Fruit fly (Drosophila melanogaster) whole organism, embryonic: ENCODE measurements around the gene Eo.
A peak's percentile ranks its signal among the peaks of the same experiment; 100 is the strongest.

ENCODE experiments used
- Awh ChIP-seq: fragments of 200-800 bp; sonication (Bioruptor generic); IDR thresholded peaks from 2 replicates; pipeline ENCODE4, ENCODE4 v1.3.6; 2022; ENCODE audit warnings: missing biosample characterization, missing genetic modification characterization
- CG10979 ChIP-seq: fragments of 200-800 bp; sonication (Bioruptor generic); optimal IDR thresholded peaks from 2 replicates; lab custom pipeline; 2018; ENCODE audit warnings: missing biosample characterization, mild to moderate bottlenecking, missing genetic modification characterization, moderate library complexity
- CG11093 ChIP-seq: fragments of 200-800 bp; sonication (Bioruptor generic); IDR thresholded peaks from 3 replicates; pipeline ENCODE4 v1.3.6; 2022; ENCODE audit warnings: missing biosample characterization, missing genetic modification characterization
- CG11504 ChIP-seq: fragments of 200-800 bp; sonication (Bioruptor generic); optimal IDR thresholded peaks from 3 replicates; lab custom pipeline; 2019; ENCODE audit warnings: missing biosample characterization, mild to moderate bottlenecking, missing genetic modification characterization, moderate library complexity
- CG12155 ChIP-seq: fragments of 200-800 bp; sonication (Bioruptor generic); optimal IDR thresholded peaks from 3 replicates; lab custom pipeline; 2016; ENCODE audit warnings: missing biosample characterization, missing genetic modification characterization
- CG12219 ChIP-seq: fragments of 200-800 bp; sonication (Bioruptor generic); optimal IDR thresholded peaks from 3 replicates; lab custom pipeline; 2018; ENCODE audit warnings: missing biosample characterization, mild to moderate bottlenecking, missing genetic modification characterization
- CG12659 ChIP-seq: fragments of 200-800 bp; sonication (Bioruptor generic); optimal IDR thresholded peaks from 3 replicates; lab custom pipeline; 2017; ENCODE audit warnings: mild to moderate bottlenecking, missing biosample characterization, missing genetic modification reagents, missing genetic modification characterization
- CG13775 ChIP-seq: fragments of 200-800 bp; sonication (Bioruptor generic); optimal IDR thresholded peaks from 3 replicates; lab custom pipeline; 2017; ENCODE audit warnings: missing biosample characterization, mild to moderate bottlenecking, missing genetic modification characterization
- CG14965 ChIP-seq: fragments of 200-800 bp; sonication (Bioruptor generic); optimal IDR thresholded peaks from 2 replicates; lab custom pipeline; 2016; ENCODE audit warnings: missing biosample characterization, missing genetic modification characterization, borderline replicate concordance
- CG15514 ChIP-seq: fragments of 200-800 bp; sonication (Bioruptor generic); optimal IDR thresholded peaks from 3 replicates; lab custom pipeline; 2017; ENCODE audit warnings: missing biosample characterization, missing genetic modification characterization, mild to moderate bottlenecking, moderate library complexity, missing genetic modification reagents
- CG17359 ChIP-seq: fragments of 200-800 bp; sonication (Bioruptor generic); optimal IDR thresholded peaks from 3 replicates; lab custom pipeline; 2018; ENCODE audit warnings: missing biosample characterization, mild to moderate bottlenecking, missing genetic modification characterization, moderate library complexity
- CG18262 ChIP-seq: fragments of 200-800 bp; optimal IDR thresholded peaks from 3 replicates; lab custom pipeline; 2019; ENCODE audit warnings: missing biosample characterization, mild to moderate bottlenecking, missing genetic modification characterization, moderate library complexity
- CG18476 ChIP-seq: fragments of 200-800 bp; sonication (Bioruptor generic); optimal IDR thresholded peaks from 2 replicates; lab custom pipeline; 2016; ENCODE audit warnings: missing biosample characterization, mild to moderate bottlenecking, missing genetic modification characterization
- CG3163 ChIP-seq: fragments of 200-800 bp; sonication (Bioruptor generic); optimal IDR thresholded peaks from 3 replicates; lab custom pipeline; 2016; ENCODE audit warnings: missing biosample characterization, missing genetic modification characterization
- CG4360 ChIP-seq: fragments of 200-800 bp; sonication (Bioruptor generic); IDR thresholded peaks from 2 replicates; pipeline ENCODE4 v1.3.6; 2022; ENCODE audit warnings: missing biosample characterization, missing genetic modification characterization
- CG6654 ChIP-seq: fragments of 200-800 bp; sonication (Bioruptor generic); optimal IDR thresholded peaks from 2 replicates; lab custom pipeline; 2017; ENCODE audit warnings: missing biosample characterization, mild to moderate bottlenecking, missing genetic modification characterization
- CG6689 ChIP-seq: fragments of 200-800 bp; sonication (Bioruptor generic); IDR thresholded peaks from 2 replicates; pipeline ENCODE4 v1.3.6; 2022; ENCODE audit warnings: missing biosample characterization, missing genetic modification characterization
- CG6765 ChIP-seq: fragments of 200-800 bp; sonication (Bioruptor generic); optimal IDR thresholded peaks from 3 replicates; lab custom pipeline; 2017; ENCODE audit warnings: missing biosample characterization, mild to moderate bottlenecking, missing genetic modification characterization
- CG6854 ChIP-seq: fragments of 200-800 bp; sonication (Bioruptor generic); optimal IDR thresholded peaks from 3 replicates; lab custom pipeline; 2017; ENCODE audit warnings: missing biosample characterization, mild to moderate bottlenecking, missing genetic modification characterization
- CG7271 ChIP-seq: fragments of 200-800 bp; sonication (Bioruptor generic); optimal IDR thresholded peaks from 2 replicates; lab custom pipeline; 2018; ENCODE audit warnings: missing biosample characterization, mild to moderate bottlenecking, missing genetic modification characterization, moderate library complexity
- CG8089 ChIP-seq: fragments of 200-800 bp; sonication (Bioruptor generic); optimal IDR thresholded peaks from 3 replicates; lab custom pipeline; 2016; ENCODE audit warnings: missing biosample characterization, missing genetic modification characterization
- CG8388 ChIP-seq: fragments of 200-800 bp; sonication (Bioruptor generic); optimal IDR thresholded peaks from 2 replicates; lab custom pipeline; 2019; ENCODE audit warnings: missing biosample characterization, mild to moderate bottlenecking, missing genetic modification characterization, moderate library complexity
- CG9437 ChIP-seq: fragments of 200-800 bp; sonication (Bioruptor generic); optimal IDR thresholded peaks from 2 replicates; lab custom pipeline; 2018; ENCODE audit warnings: missing biosample characterization, mild to moderate bottlenecking, missing genetic modification characterization
- Deaf1 ChIP-seq: fragments of 200-800 bp; optimal IDR thresholded peaks from 3 replicates; lab custom pipeline; 2019; ENCODE audit warnings: missing biosample characterization, mild to moderate bottlenecking, missing genetic modification characterization, moderate library complexity
- GATAe ChIP-seq: fragments of 200-800 bp; sonication (Bioruptor generic); conservative IDR thresholded peaks from 2 replicates; pipeline ENCODE4 v1.3.6; 2022; ENCODE audit warnings: missing biosample characterization, missing genetic modification characterization
- HHEX ChIP-seq: fragments of 200-800 bp; sonication (Bioruptor generic); optimal IDR thresholded peaks from 3 replicates; lab custom pipeline; 2017; ENCODE audit warnings: missing biosample characterization, mild to moderate bottlenecking, missing genetic modification characterization, missing genetic modification reagents
- Hr39 ChIP-seq: fragments of >200 bp; optimal IDR thresholded peaks from 2 replicates; lab custom pipeline; 2017
- Hsf ChIP-seq: fragments of 200-800 bp; sonication (Bioruptor generic); optimal IDR thresholded peaks from 3 replicates; lab custom pipeline; 2016; ENCODE audit warnings: missing biosample characterization, missing genetic modification characterization
- Opbp ChIP-seq: fragments of 200-800 bp; sonication (Bioruptor generic); IDR thresholded peaks from 3 replicates; pipeline ENCODE4 v1.3.6; 2022; ENCODE audit warnings: missing biosample characterization, missing genetic modification characterization; ENCODE audit not compliant: partially characterized antibody
- Pdp1 ChIP-seq, 2 experiments: fragments of 200-800 bp; sonication (Bioruptor generic); optimal IDR thresholded peaks; 3 replicates each; lab custom pipeline; 2016; ENCODE audit warnings: missing biosample characterization in 2 of 2, missing genetic modification characterization in 2 of 2, mild to moderate bottlenecking in 1 of 2, moderate library complexity in 1 of 2
- Sox102F ChIP-seq: fragments of 200-800 bp; sonication (Bioruptor generic); optimal IDR thresholded peaks from 2 replicates; lab custom pipeline; 2018; ENCODE audit warnings: missing biosample characterization, mild to moderate bottlenecking, missing genetic modification characterization, moderate library complexity
- Vsx1 ChIP-seq: fragments of 200-800 bp; sonication (Bioruptor generic); optimal IDR thresholded peaks from 2 replicates; lab custom pipeline; 2017; ENCODE audit warnings: missing biosample characterization, mild to moderate bottlenecking, missing genetic modification characterization, missing genetic modification reagents
- Xrp1 ChIP-seq: fragments of 200-800 bp; sonication (Bioruptor generic); IDR thresholded peaks from 2 replicates; pipeline ENCODE4 v1.3.6; 2022; ENCODE audit warnings: missing biosample characterization, missing genetic modification characterization
- ac ChIP-seq: fragments of 200-800 bp; sonication (Bioruptor generic); optimal IDR thresholded peaks from 3 replicates; lab custom pipeline; 2017; ENCODE audit warnings: missing biosample characterization, mild to moderate bottlenecking, missing genetic modification characterization
- bigmax ChIP-seq: fragments of 200-800 bp; sonication (Bioruptor generic); optimal IDR thresholded peaks from 2 replicates; lab custom pipeline; 2018; ENCODE audit warnings: missing biosample characterization, mild to moderate bottlenecking, missing genetic modification characterization
- fd64A ChIP-seq: fragments of 200-800 bp; sonication (Bioruptor generic); optimal IDR thresholded peaks from 3 replicates; lab custom pipeline; 2018; ENCODE audit warnings: missing biosample characterization, mild to moderate bottlenecking, missing genetic modification characterization
- fru ChIP-seq: fragments of >200 bp; optimal IDR thresholded peaks from 2 replicates; lab custom pipeline; 2017
- gro ChIP-seq: fragments of 200-800 bp; sonication (Bioruptor generic); optimal IDR thresholded peaks from 2 replicates; lab custom pipeline; 2016; ENCODE audit warnings: missing biosample characterization, missing genetic modification characterization
- gsb-n ChIP-seq: fragments of 200-800 bp; sonication (Bioruptor generic); optimal IDR thresholded peaks from 3 replicates; lab custom pipeline; 2018; ENCODE audit warnings: missing biosample characterization, mild to moderate bottlenecking, missing genetic modification characterization
- gt ChIP-seq: fragments of 200-800 bp; sonication (Bioruptor generic); IDR thresholded peaks from 2 replicates; pipeline ENCODE4 v1.3.6; 2022; ENCODE audit warnings: missing biosample characterization, missing genetic modification characterization
- ham ChIP-seq: fragments of 200-800 bp; sonication (Bioruptor generic); IDR thresholded peaks from 2 replicates; pipeline ENCODE4 v1.3.6; 2022; ENCODE audit warnings: missing biosample characterization, missing genetic modification characterization
- jigr1 ChIP-seq: fragments of 200-800 bp; sonication (Bioruptor generic); IDR thresholded peaks from 3 replicates; pipeline ENCODE4 v1.3.6; 2022; ENCODE audit warnings: missing biosample characterization, missing genetic modification characterization
- pita ChIP-seq: fragments of 200-800 bp; sonication (Bioruptor generic); optimal IDR thresholded peaks from 2 replicates; lab custom pipeline; 2017; ENCODE audit warnings: missing biosample characterization, mild to moderate bottlenecking, missing genetic modification characterization
- psq ChIP-seq: fragments of 200-800 bp; sonication (Bioruptor generic); optimal IDR thresholded peaks from 2 replicates; lab custom pipeline; 2017; ENCODE audit warnings: missing biosample characterization, missing genetic modification characterization
- sima ChIP-seq: fragments of 200-800 bp; sonication (Bioruptor generic); optimal IDR thresholded peaks from 2 replicates; lab custom pipeline; 2016; ENCODE audit warnings: missing biosample characterization, missing genetic modification characterization
- sqz ChIP-seq: fragments of 200-800 bp; sonication (Bioruptor generic); optimal IDR thresholded peaks from 3 replicates; lab custom pipeline; 2018; ENCODE audit warnings: missing biosample characterization, mild to moderate bottlenecking, missing genetic modification characterization
- stc ChIP-seq: fragments of 200-800 bp; sonication (Bioruptor generic); IDR thresholded peaks from 2 replicates; pipeline ENCODE4 v1.3.6; 2022; ENCODE audit warnings: missing biosample characterization, missing genetic modification characterization
- tgo ChIP-seq: fragments of 200-800 bp; sonication (Bioruptor generic); IDR thresholded peaks from 3 replicates; pipeline ENCODE4 v1.3.6; 2022; ENCODE audit warnings: missing biosample characterization, missing genetic modification characterization
- tll ChIP-seq, 2 experiments: fragments of 200-800 bp in 1 of 2; fragments of >200 bp in 1 of 2; sonication (Bioruptor generic) in 1 of 2; optimal IDR thresholded peaks; 2 replicates each; lab custom pipeline; 2017 to 2019; ENCODE audit warnings: missing biosample characterization in 2 of 2, missing genetic modification characterization in 2 of 2, mild to moderate bottlenecking in 1 of 2, moderate library complexity in 1 of 2
- twi ChIP-seq: fragments of 200-800 bp; optimal IDR thresholded peaks from 2 replicates; lab custom pipeline; 2019; ENCODE audit warnings: missing biosample characterization, mild to moderate bottlenecking, missing genetic modification characterization, moderate library complexity
- yki ChIP-seq: fragments of >200 bp; optimal IDR thresholded peaks from 3 replicates; lab custom pipeline; 2018
- zen2 ChIP-seq: fragments of 200-800 bp; sonication (Bioruptor generic); IDR thresholded peaks from 3 replicates; pipeline ENCODE4 v1.3.6; 2022; ENCODE audit warnings: missing biosample characterization, missing genetic modification characterization; ENCODE audit not compliant: partially characterized antibody
- zfh1 ChIP-seq: fragments of 200-800 bp; sonication (Bioruptor generic); IDR thresholded peaks from 3 replicates; pipeline ENCODE4 v1.3.6; 2022; ENCODE audit warnings: missing biosample characterization, missing genetic modification characterization

Gene Eo

DNA sequence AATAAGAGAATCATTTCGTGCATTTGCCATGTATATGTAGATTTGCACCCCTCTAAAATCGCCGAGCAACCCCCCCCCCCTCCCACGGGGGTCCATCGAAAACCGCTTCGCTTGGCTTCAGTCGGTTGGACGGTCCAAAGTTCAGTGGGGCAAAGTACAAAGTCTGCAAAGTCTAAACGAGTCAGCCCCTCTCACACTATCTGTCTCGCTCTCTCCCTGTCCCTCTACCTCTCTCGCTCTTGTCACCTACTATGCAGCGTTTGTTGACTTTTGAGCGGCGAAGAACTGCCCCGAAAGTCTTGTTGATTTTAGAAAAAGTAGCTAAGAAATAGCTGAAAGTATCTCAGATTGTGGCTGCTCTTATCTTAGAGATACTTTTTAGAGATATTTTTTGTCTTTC is 28.8 kb upstream of the Eo start (continued):
- TF ChIP-seq zen2 (GFP tag; lab: Robert Waterston, UW) (no peak), Awh (GFP tag; lab: Robert Waterston, UW) (peak; percentile 77), yki (lab: Kevin White, UChicago) (no peak), tll (GFP tag; optimal IDR thresholded peaks at IDR 0.05; lab: Kevin White, UChicago) (no peak), CG7271 (no peak), fd64A (GFP tag; lab: Kevin White, UChicago) (peak; percentile 24), sima (GFP tag; lab: Kevin White, UChicago) (no peak), gro (GFP tag; lab: Kevin White, UChicago) (no peak), bigmax (GFP tag; lab: Kevin White, UChicago) (no peak), tgo (no peak), ac (GFP tag; lab: Kevin White, UChicago) (peak; percentile 14), psq (GFP tag; lab: Kevin White, UChicago) (no peak), stc (GFP tag; lab: Robert Waterston, UW) (peak; percentile 59), CG11504 (peak; percentile 14), CG3163 (GFP tag; lab: Kevin White, UChicago) (no peak), Hsf (GFP tag; lab: Kevin White, UChicago) (no peak), CG13775 (GFP tag; lab: Kevin White, UChicago) (peak; percentile 24), fru (lab: Kevin White, UChicago) (no peak), CG9437 (no peak), gt (no peak), pita (no peak), CG6765 (GFP tag; lab: Kevin White, UChicago) (peak; percentile 86), CG17359 (tag; lab: Kevin White, UChicago) (peak; percentile 22), CG8388 (GFP tag; lab: Kevin White, UChicago) (no peak), CG10979 (no peak), CG12155 (no peak), zfh1 (GFP tag; lab: Robert Waterston, UW) (0 out of 3 replicates have a peak, but pooled peaks have one; percentile 22), CG15514 (peak; percentile 74), CG6654 (GFP tag; lab: Kevin White, UChicago) (peak; percentile 47), CG12659 (GFP tag; lab: Kevin White, UChicago) (peak; percentile 33), CG6854 (GFP tag; lab: Kevin White, UChicago) (peak; percentile 50)

dm6 chrX:14946522-14946921 is 27.9 kb upstream of the Eo start:
- TF ChIP-seq jigr1 (GFP tag; lab: Robert Waterston, UW) (no peak), CG14965 (GFP tag; lab: Kevin White, UChicago) (no peak), Hr39 (lab: Kevin White, UChicago) (no peak), twi (tag; lab: Kevin White, UChicago) (peak; percentile 19), CG18476 (GFP tag; lab: Kevin White, UChicago) (no peak), GATAe (peak; percentile 46; the same call in 1 of the 2 replicates), CG8089 (no peak), Vsx1 (peak; percentile 0), sqz (no peak), CG11093 (no peak), CG6689 (GFP tag; lab: Robert Waterston, UW) (no peak), fru (lab: Kevin White, UChicago) (no peak), ham (GFP tag; lab: Robert Waterston, UW) (no peak), psq (GFP tag; lab: Kevin White, UChicago) (no peak), Deaf1 (tag; lab: Kevin White, UChicago) (no peak), CG18262 (tag; lab: Kevin White, UChicago) (no peak), CG12219 (GFP tag; lab: Kevin White, UChicago) (no peak), Xrp1 (GFP tag; lab: Robert Waterston, UW) (no peak), HHEX (no peak), Sox102F (GFP tag; lab: Kevin White, UChicago) (no peak), Opbp (no peak), CG4360 (GFP tag; lab: Robert Waterston, UW) (no peak), Pdp1 (GFP tag; optimal IDR thresholded peaks at IDR 0.05; lab: Kevin White, UChicago) (peak in 1 of 2 experiments; percentile 1), gsb-n (tag; lab: Kevin White, UChicago) (no peak)
